Worm (Caenorhabditis elegans) whole organism, L4/young adult: ENCODE measurements around the gene dnj-8.

Source experiments
- W03F9.2 ChIP-seq: fragments of 150-350 bp; optimal IDR thresholded peaks from 2 replicates; lab custom pipeline; 2014; ENCODE audit warnings: missing biosample characterization, missing genetic modification characterization
- dao-5 ChIP-seq: sonication (generic microtip); optimal IDR thresholded peaks from 2 replicates; lab custom pipeline; 2016; ENCODE audit warnings: missing genotype, missing genetic modification characterization, moderate library complexity, missing compliant biosample characterization
- him-1 ChIP-seq: sonication (generic microtip); optimal IDR thresholded peaks from 2 replicates; lab custom pipeline; 2016; ENCODE audit warnings: missing genotype, missing genetic modification reagents, missing genetic modification characterization, missing compliant biosample characterization

Gene dnj-8

DNA sequence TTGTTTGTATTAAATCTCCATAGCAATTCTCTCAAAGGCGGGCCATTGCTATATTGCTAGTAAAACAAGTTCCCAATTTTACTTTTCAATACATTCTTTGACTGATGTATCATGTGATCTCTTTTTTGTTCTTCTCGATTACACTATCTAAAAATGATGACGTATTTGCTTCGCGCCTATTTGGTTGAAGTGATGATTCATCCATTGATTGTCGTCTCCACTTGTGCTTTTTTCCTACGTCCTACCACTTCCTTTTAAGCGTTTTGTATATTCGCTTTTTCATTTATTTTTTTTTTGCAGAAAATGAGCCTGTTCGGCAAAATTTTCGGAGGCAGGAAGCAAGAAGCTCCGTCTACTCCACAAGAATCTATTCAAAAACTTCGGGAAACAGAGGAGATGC lies 8.5 kb downstream of the dnj-8 start, which contains the start of gene vps-32.1:
vps-32.1 (plus strand) TSS at position 301 of the 400 bp plus-strand sequence.
- TF ChIP-seq dao-5 (tag; lab: Kevin White, UChicago) (no peak), him-1 (tag; lab: Kevin White, UChicago) (no peak), W03F9.2 (tag; lab: Kevin White, UChicago) (no peak)

DNA sequence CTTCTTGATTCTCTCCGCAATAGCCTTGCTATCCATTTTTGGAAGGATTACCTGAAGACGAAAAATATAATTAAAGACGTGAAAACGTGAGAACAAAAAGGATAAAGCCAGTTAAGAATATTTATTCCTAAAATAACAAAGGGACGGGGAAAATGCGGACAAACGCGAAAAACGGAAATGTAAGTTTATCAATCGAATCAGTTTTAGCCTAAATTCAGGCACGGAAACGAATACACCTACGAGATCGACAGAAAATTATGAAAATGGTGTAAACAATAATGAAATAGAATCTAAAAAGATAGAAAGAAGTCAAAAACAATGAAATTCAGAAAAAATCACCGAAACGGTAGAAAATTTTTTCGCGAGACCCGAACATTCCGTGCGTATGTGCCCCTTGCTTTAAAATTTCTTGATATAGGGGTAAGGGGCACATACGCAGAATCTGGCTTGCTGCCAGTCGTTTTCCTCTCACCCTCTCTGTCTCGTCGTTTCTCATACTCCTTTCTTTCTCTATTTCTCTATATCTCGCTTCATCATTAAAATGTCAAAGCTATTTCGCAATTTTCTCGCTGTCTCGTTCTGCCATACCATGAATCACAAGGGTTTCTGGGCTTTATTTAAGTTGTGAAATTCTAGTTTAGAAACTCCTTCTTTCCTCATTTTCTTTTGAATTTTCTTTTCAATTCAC lies 9.1 kb downstream of the dnj-8 start, which contains the start of gene icd-1:
icd-1 (minus strand) TSS at position 51 of the 688 bp plus-strand sequence.
- peak; percentile 78 for TF ChIP-seq him-1 (tag; lab: Kevin White, UChicago)
- TF ChIP-seq dao-5 (tag; lab: Kevin White, UChicago), result no peak
- peak; percentile 95 for TF ChIP-seq W03F9.2 (tag; lab: Kevin White, UChicago)

DNA sequence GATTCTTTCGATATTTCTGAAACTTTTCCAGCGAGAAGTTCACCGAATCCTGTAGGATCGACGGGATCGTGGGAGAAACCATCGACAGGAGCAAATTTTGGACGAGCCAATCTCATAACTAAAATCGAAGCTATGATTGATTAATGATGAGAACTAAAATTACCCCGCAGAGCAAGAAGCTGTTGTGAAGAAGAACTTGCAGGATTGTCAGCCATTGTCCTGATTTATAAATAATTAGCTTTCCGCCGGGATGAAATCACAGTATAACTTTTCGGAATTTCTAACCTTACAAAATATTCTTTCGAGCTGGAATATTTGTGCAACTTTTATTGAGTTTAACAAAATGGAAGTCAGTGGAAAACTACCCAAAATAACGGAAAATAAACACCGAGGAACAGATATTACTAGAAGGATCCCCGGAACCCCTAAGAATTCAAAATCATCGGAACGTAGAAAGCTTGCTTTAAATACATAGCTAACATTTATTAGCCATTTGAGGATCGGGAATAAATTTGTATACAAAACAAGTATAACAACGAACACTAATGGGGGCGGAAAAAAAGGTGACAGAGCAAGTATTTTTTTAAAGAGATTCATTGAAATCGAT lies 10.5 kb downstream of the dnj-8 start, which contains the start of gene C56C10.7:
C56C10.7 (minus strand) TSS at position 312 of the 607 bp plus-strand sequence.
- no peak for TF ChIP-seq W03F9.2 (tag; lab: Kevin White, UChicago)
- TF ChIP-seq dao-5 (tag; lab: Kevin White, UChicago), result no peak
- no peak for TF ChIP-seq him-1 (tag; lab: Kevin White, UChicago)

DNA sequence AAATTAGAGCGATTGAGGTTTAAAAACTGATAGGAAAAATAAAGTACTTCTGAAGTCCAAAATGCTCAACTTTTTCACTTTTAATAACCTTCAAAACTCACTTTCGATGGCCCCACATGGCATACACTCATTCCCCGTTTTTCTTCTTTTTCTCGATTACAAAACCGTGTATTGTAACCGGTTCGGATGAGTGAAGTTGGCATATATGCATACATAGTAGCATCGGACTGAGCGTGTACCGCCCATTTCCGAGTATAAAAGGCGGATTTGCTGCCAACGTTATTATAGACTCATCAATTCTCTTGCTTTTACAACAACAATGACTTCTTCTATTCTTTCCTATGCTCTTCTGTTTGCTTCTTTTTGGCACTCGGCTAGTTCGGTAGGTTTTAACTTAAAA lies 15.1 kb downstream of the dnj-8 start, which contains the start of gene C56C10.4:
C56C10.4 (plus strand) TSS at position 301 of the 400 bp plus-strand sequence.
- TF ChIP-seq him-1 (tag; lab: Kevin White, UChicago) (no peak), W03F9.2 (tag; lab: Kevin White, UChicago) (no peak), dao-5 (tag; lab: Kevin White, UChicago) (no peak)

DNA sequence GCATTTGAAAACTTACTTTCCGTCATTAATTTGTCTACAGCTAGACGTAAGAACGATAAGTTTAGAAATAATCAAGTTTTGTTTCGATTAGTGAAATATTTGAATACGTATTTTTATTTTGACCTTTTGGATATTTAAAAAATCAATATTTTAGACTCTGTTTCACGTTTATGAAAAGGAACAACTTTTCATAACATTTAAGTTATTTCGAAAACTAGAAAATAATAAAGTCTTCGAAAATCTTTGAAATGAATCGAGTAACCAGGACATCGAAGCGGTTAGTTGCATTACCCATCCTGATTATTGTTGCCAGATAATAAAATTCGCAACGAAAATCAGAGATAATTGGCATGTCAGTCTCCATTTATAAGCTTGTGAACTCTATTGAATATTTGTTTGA lies 16.6 kb downstream of the dnj-8 start, which contains the start of gene C56C10.6:
C56C10.6 (minus strand) TSS at position 101 of the 400 bp plus-strand sequence.
- no peak for TF ChIP-seq dao-5 (tag; lab: Kevin White, UChicago)
- no peak for TF ChIP-seq him-1 (tag; lab: Kevin White, UChicago)
- TF ChIP-seq W03F9.2 (tag; lab: Kevin White, UChicago), result no peak

DNA sequence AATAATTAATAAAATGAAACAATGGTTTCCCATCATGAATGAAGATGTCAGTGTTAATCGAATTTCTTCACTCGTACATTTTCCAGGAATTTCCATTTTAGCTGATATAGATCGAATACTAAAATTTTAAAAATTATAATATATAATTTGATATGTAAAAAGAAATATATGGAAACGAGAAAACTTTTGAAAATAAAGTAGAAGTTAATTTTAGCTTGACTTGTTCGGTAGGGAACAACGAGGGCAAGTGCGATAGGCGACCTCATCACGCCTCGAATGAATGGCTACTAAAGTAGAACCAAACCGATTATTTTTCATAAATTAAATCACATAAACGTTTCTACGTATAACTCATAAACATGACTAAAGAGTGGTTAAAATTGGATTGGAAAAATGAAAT lies 19.5 kb downstream of the dnj-8 start, which contains the start of gene sra-31:
sra-31 (minus strand) TSS at position 101 of the 400 bp plus-strand sequence.
- TF ChIP-seq W03F9.2 (tag; lab: Kevin White, UChicago), result no peak
- no peak for TF ChIP-seq dao-5 (tag; lab: Kevin White, UChicago)
- TF ChIP-seq him-1 (tag; lab: Kevin White, UChicago), result no peak

DNA sequence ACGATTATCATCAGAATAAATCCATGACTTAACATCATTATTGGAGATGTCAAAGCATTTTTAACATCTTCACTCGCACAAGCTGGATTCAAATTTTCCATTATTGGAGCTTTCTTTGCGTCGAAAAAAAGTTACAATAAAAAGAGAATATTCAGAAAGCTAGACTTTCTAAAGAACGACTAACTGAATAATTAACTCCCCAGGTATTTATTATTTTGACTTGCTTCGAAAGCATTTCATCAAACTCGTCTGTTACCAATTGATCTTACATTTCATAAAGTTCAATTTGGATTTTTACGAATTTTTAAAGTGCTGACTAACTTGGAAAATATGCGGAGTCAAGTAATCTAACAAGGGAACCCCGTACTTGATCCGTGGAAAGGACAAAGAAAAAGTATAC lies 22.2 kb downstream of the dnj-8 start, which contains the start of gene sra-29:
sra-29 (minus strand) TSS at position 101 of the 400 bp plus-strand sequence.
- TF ChIP-seq him-1 (tag; lab: Kevin White, UChicago) (no peak), W03F9.2 (tag; lab: Kevin White, UChicago) (no peak), dao-5 (tag; lab: Kevin White, UChicago) (no peak)

DNA sequence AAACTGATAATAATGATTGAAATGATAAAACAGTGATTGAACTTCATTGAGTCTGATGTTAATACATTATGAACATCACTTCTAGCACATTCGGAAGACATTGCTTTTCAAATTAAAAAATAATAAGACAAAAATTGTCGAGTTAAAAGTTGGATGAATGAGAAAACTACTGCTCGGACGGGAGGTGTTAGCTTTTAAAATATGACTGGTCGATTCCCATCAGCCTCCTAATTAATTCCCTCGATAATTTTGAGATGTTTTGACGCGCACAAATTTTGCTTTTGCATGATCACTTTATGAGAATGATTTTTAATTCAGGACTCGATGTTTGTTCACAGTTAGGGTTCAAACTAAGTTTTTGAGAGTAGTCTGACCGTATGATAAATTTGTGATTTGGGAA lies 24.2 kb downstream of the dnj-8 start, which contains the start of gene sra-28:
sra-28 (minus strand) TSS at position 101 of the 400 bp plus-strand sequence.
- TF ChIP-seq dao-5 (tag; lab: Kevin White, UChicago) (no peak), W03F9.2 (tag; lab: Kevin White, UChicago) (no peak), him-1 (tag; lab: Kevin White, UChicago) (no peak)

DNA sequence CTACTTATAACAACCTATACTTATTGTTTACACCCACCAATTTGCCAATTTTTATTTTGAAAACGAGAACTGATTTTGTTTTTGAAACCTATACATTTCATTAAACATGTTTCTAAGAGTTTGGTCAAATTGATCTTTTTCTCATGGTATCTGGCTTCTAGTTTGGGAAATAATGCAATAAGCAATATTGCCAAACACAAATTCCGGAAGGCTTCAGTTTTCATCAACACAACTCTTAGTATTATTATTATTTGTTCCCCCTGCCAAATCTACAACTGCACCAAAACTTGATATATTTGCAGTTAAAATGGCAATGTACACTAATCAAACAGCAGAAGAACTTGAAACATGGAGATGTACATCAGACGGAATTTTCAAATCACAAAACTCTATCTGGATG lies 29.2 kb downstream of the dnj-8 start, which contains the start of gene sra-27:
sra-27 (plus strand) TSS at position 301 of the 400 bp plus-strand sequence.
- TF ChIP-seq dao-5 (tag; lab: Kevin White, UChicago) (no peak), him-1 (tag; lab: Kevin White, UChicago) (no peak), W03F9.2 (tag; lab: Kevin White, UChicago) (no peak)

DNA sequence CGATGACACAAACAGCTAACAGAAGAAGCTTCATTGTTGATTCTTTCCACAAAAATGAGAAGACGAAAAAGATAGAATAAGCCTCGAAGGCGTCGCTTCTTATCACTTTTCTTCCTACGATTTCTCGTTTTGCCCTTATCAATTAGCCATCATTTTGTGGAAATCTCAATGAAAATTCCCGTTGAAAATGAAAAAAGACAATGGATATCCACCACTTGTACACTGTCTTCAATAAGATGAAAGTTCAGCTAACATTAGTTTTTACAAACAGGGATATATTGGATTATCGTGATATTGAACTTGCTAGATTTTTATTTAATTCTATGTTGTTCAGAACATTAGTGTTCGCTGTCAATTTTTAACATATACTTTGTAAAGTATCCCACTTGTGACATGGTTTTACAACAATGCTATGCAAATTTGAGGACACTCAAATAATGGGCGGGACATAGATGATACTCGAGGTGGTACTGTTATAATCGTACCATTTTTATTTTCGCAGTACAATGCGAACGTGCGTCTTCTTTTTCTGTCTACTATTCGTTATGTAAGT lies 31.2 kb downstream of the dnj-8 start, which contains the start of the genes F18C5.5 and F18C5.9:
F18C5.5 (minus strand) TSS at position 101 of the 553 bp plus-strand sequence.
F18C5.9 (plus strand) TSS at position 503 of the 553 bp plus-strand sequence.
- TF ChIP-seq dao-5 (tag; lab: Kevin White, UChicago) (no peak), W03F9.2 (tag; lab: Kevin White, UChicago) (no peak), him-1 (tag; lab: Kevin White, UChicago) (no peak)

DNA sequence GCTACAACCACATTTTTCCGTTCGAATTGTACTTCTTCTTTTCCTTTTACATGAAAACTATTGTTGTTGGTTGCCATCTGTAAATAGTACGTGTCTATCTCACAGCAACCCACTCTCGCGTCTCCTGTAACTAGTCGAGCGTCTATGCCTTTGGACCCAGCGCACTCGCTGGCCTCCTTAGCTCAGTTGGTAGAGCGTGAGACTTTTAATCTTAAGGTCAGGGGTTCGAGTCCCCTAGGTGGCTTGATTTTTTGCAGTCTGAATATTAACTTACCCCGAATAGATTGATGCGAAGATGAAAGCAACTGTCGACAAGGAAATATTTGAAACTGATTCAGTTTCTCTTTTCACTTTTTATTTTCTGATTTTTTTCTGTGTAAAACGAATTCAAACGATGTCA lies 32.8 kb downstream of the dnj-8 start, which contains the start of gene mpz-3:
mpz-3 (minus strand) TSS at position 320 of the 400 bp plus-strand sequence.
- TF ChIP-seq W03F9.2 (tag; lab: Kevin White, UChicago), result no peak
- no peak for TF ChIP-seq dao-5 (tag; lab: Kevin White, UChicago)
- no peak for TF ChIP-seq him-1 (tag; lab: Kevin White, UChicago)

DNA sequence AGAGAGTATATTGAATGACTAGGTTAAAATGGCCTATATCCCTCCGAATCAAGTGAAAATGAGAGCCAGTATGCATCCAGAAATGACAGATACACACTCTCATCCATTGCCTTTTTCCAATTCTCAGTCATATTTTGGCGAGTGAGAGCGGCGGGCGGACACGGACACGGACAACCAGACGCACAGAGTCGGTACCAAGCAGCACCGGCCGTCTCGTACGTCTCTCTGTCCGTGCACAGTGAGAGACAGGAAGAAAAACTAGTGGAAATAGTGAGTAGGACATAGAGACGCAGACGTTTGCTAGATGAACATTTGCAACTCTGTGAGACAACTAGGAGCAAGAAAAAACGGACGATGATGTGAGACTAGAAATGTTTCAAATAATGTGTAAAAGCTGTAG lies 34.6 kb downstream of the dnj-8 start:
- TF ChIP-seq him-1 (tag; lab: Kevin White, UChicago) (no peak), dao-5 (tag; lab: Kevin White, UChicago) (no peak), W03F9.2 (tag; lab: Kevin White, UChicago) (no peak)
